Fruit fly (Drosophila melanogaster): Measurements from ENCODE around the gene Sas-4.

- TF ChIP-seq insv (optimal IDR thresholded peaks at IDR 0.05): no peak
- TF ChIP-seq ttk (optimal IDR thresholded peaks at IDR 0.05): no peak
These were observed 28.7 kb upstream of the Sas-4 start for dm6 chr3R:7122172-7123072.

Data from Kc167 (cell line).